Worm (Caenorhabditis elegans): ENCODE data around the gene srz-23.

ce11 chrIV:3444614-3445013, 8.8 kb upstream of the srz-23 start, which contains the start of gene F58E2.5:
- TF ChIP-seq lin-15B (tag; optimal IDR thresholded peaks at IDR 0.05): no peak
- TF ChIP-seq aha-1 (tag): no peak
- no peak for TF ChIP-seq T26A8.4 (GFP tag; IDR thresholded peaks at IDR 0.05)
- no peak for TF ChIP-seq nhr-237 (tag; optimal IDR thresholded peaks at IDR 0.05)
- no peak for TF ChIP-seq daf-12 (tag; optimal IDR thresholded peaks at IDR 0.05)
- TF ChIP-seq F37D6.2 (tag; optimal IDR thresholded peaks at IDR 0.05): no peak
- no peak for TF ChIP-seq gei-8 (GFP tag; optimal IDR thresholded peaks at IDR 0.05)
- no peak for TF ChIP-seq R02D3.7 (tag; optimal IDR thresholded peaks at IDR 0.05)
- no peak for TF ChIP-seq unc-130 (GFP tag; optimal IDR thresholded peaks at IDR 0.05)
- no peak for TF ChIP-seq F44E2.7 (GFP tag; IDR thresholded peaks at IDR 0.05)

All from whole organism, L4 larva.